Worm (Caenorhabditis elegans): ENCODE data around the gene F14H8.4.
A peak's percentile ranks its signal among the peaks of the same experiment; 100 is the strongest.

F14H8.4 gene

ce11 chrV:15071015-15071810 is 47.6 kb downstream of the F14H8.4 start, which contains the start of gene unc-76 (continued):
- TF ChIP-seq atf-7 (tag; optimal IDR thresholded peaks at IDR 0.05) (no peak), F57C9.4 (tag; optimal IDR thresholded peaks at IDR 0.05) (no peak), sdz-38 (tag; optimal IDR thresholded peaks at IDR 0.05) (no peak), F37B4.10 (GFP tag; IDR thresholded peaks at IDR 0.05) (no peak), T26A5.8 (tag; optimal IDR thresholded peaks at IDR 0.05) (no peak), K11D2.4 (GFP tag; IDR thresholded peaks at IDR 0.05) (peak; percentile 56; the same call in 1 of the 2 replicates), ets-4 (GFP tag; optimal IDR thresholded peaks at IDR 0.05) (no peak), F39B2.1 (GFP tag; IDR thresholded peaks at IDR 0.05) (no peak), nfya-2 (GFP tag; IDR thresholded peaks at IDR 0.05) (no peak), zfh-2 (GFP tag; conservative IDR thresholded peaks at IDR 0.05) (peak; percentile 53; the same call in 1 of the 2 replicates), B0336.3 (GFP tag; IDR thresholded peaks at IDR 0.05) (peak; percentile 39; the same call in 1 of the 2 replicates), Y53F4B.3 (GFP tag; IDR thresholded peaks at IDR 0.05) (no peak), F23B12.7 (tag; optimal IDR thresholded peaks at IDR 0.05; ENCODE audit: insufficient read depth) (no peak)

ce11 chrV:15072738-15073137 is 49.1 kb downstream of the F14H8.4 start:
- TF ChIP-seq somi-1 (GFP tag; optimal IDR thresholded peaks at IDR 0.05) (no peak), ceh-27 (GFP tag; optimal IDR thresholded peaks at IDR 0.05) (peak; percentile 69), nhr-179 (tag; optimal IDR thresholded peaks at IDR 0.05) (no peak), xnd-1 (tag; optimal IDR thresholded peaks at IDR 0.05) (no peak), B0019.2 (GFP tag; conservative IDR thresholded peaks at IDR 0.05) (no peak)
